Worm (Caenorhabditis elegans) whole organism, L4/young adult: ENCODE measurements around the gene C27D6.1.

Experiments used
- W03F9.2 ChIP-seq: fragments of 150-350 bp; optimal IDR thresholded peaks from 2 replicates; lab custom pipeline; 2014; ENCODE audit warnings: missing biosample characterization, missing genetic modification characterization
- dao-5 ChIP-seq: sonication (generic microtip); optimal IDR thresholded peaks from 2 replicates; lab custom pipeline; 2016; ENCODE audit warnings: missing genotype, missing genetic modification characterization, moderate library complexity, missing compliant biosample characterization
- him-1 ChIP-seq: sonication (generic microtip); optimal IDR thresholded peaks from 2 replicates; lab custom pipeline; 2016; ENCODE audit warnings: missing genotype, missing genetic modification reagents, missing genetic modification characterization, missing compliant biosample characterization

DNA sequence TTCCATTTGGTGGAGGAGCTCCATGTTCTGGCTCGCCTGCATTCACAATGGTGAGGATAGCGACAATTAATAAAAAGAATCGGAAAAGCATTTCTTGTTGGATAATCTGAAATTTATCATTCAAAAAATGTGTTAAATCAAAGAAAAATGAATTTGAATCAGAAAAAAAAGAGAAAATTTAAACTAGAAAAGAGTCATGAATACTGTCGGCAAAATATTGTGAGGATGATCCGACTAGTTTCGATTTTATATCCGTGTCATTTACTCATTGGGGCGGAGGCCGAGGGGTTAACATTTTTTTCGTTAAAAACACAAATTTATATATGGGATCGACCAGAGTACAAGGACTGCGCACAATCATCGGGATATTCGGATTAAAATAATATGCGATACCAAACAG is 5.4 kb downstream of the C27D6.1 start, which contains the start of gene C27D6.12:
- TF ChIP-seq W03F9.2 = no peak
- no peak for TF ChIP-seq dao-5 (tag; lab: Kevin White, UChicago)
- TF ChIP-seq him-1 (tag; lab: Kevin White, UChicago) = no peak
